Worm (Caenorhabditis elegans) whole organism, late embryonic: ENCODE results near the gene W07G4.5.

ENCODE experiments used
- ceh-18 ChIP-seq: sonication (generic microtip); optimal IDR thresholded peaks from 2 replicates; lab custom pipeline; 2016; ENCODE audit warnings: missing genetic modification characterization, missing compliant biosample characterization
- ceh-2 ChIP-seq: sonication (generic microtip); optimal IDR thresholded peaks from 2 replicates; lab custom pipeline; 2016; ENCODE audit warnings: missing genotype, missing genetic modification characterization, missing compliant biosample characterization
- ets-4 ChIP-seq: sonication (generic microtip); optimal IDR thresholded peaks from 2 replicates; lab custom pipeline; 2016; ENCODE audit warnings: missing genetic modification characterization, missing compliant biosample characterization
- lim-6 ChIP-seq: sonication (generic microtip); optimal IDR thresholded peaks from 2 replicates; lab custom pipeline; 2016; ENCODE audit warnings: missing genetic modification characterization, missing compliant biosample characterization
- nfya-1 ChIP-seq: sonication (generic microtip); optimal IDR thresholded peaks from 2 replicates; lab custom pipeline; 2017; ENCODE audit warnings: missing genetic modification characterization, mild to moderate bottlenecking, missing compliant biosample characterization, antibody characterized with exemption, moderate library complexity
- npax-4 ChIP-seq: sonication (generic microtip); optimal IDR thresholded peaks from 2 replicates; lab custom pipeline; 2016; ENCODE audit warnings: missing genetic modification characterization, missing compliant biosample characterization
- odd-2 ChIP-seq: sonication (generic microtip); optimal IDR thresholded peaks from 2 replicates; lab custom pipeline; 2017; ENCODE audit warnings: antibody characterized with exemption, mild to moderate bottlenecking, missing genetic modification characterization, missing compliant biosample characterization
- pqm-1 ChIP-seq: sonication (generic microtip); optimal IDR thresholded peaks from 2 replicates; lab custom pipeline; 2016; ENCODE audit warnings: missing genetic modification characterization, missing compliant biosample characterization
- unc-55 ChIP-seq: sonication (generic microtip); optimal IDR thresholded peaks from 2 replicates; lab custom pipeline; 2017; ENCODE audit warnings: missing biosample characterization, missing genetic modification reagents, missing genetic modification characterization

- TF ChIP-seq ets-4 (no peak), npax-4 (tag; lab: Kevin White, UChicago) (no peak), ceh-18 (tag; lab: Kevin White, UChicago) (no peak), odd-2 (no peak), lim-6 (tag; lab: Kevin White, UChicago) (no peak), unc-55 (GFP tag; lab: Kevin White, UChicago) (no peak), nfya-1 (tag; lab: Kevin White, UChicago) (no peak), pqm-1 (tag; lab: Kevin White, UChicago) (no peak), ceh-2 (tag; lab: Kevin White, UChicago) (no peak)
Observed at ce11 chrV:13009271-13009670, 38.5 kb upstream of the W07G4.5 start.
